Fruit fly (Drosophila melanogaster) whole organism, adult: ENCODE results near the gene Gr8a.

Source experiments
- CG11617 ChIP-seq: fragments of 200-800 bp; sonication (Bioruptor generic); optimal IDR thresholded peaks from 2 replicates; lab custom pipeline; 2017; ENCODE audit warnings: mild to moderate bottlenecking, missing biosample characterization, missing genetic modification reagents, missing genetic modification characterization
- CG12768 ChIP-seq: fragments of 200-800 bp; sonication (Bioruptor generic); optimal IDR thresholded peaks from 2 replicates; lab custom pipeline; 2017; ENCODE audit warnings: missing biosample characterization, missing genetic modification characterization, mild to moderate bottlenecking, moderate library complexity, missing genetic modification reagents
- CG33017 ChIP-seq: fragments of 200-800 bp; sonication (Bioruptor generic); optimal IDR thresholded peaks from 2 replicates; lab custom pipeline; 2018; ENCODE audit warnings: missing biosample characterization, mild to moderate bottlenecking, missing genetic modification characterization, moderate library complexity
- CG5204 ChIP-seq: fragments of 200-800 bp; sonication (Bioruptor generic); optimal IDR thresholded peaks from 2 replicates; lab custom pipeline; 2016; ENCODE audit warnings: missing biosample characterization, missing genetic modification characterization
- CG7045 ChIP-seq: fragments of 200-800 bp; sonication (Bioruptor generic); optimal IDR thresholded peaks from 2 replicates; lab custom pipeline; 2017; ENCODE audit warnings: missing biosample characterization, mild to moderate bottlenecking, missing genetic modification characterization
- CG7101 ChIP-seq: fragments of 200-800 bp; sonication (Bioruptor generic); optimal IDR thresholded peaks from 2 replicates; lab custom pipeline; 2018; ENCODE audit warnings: missing biosample characterization, mild to moderate bottlenecking, missing genetic modification characterization, moderate library complexity
- Clk ChIP-seq: fragments of 200-800 bp; sonication (Bioruptor generic); optimal IDR thresholded peaks from 2 replicates; lab custom pipeline; 2017; ENCODE audit warnings: missing biosample characterization, missing genetic modification characterization
- Crg-1 ChIP-seq: fragments of 200-800 bp; sonication (Bioruptor generic); optimal IDR thresholded peaks from 2 replicates; lab custom pipeline; 2016; ENCODE audit warnings: missing biosample characterization, missing genetic modification characterization
- Hr96 ChIP-seq: fragments of 200-800 bp; sonication (Bioruptor generic); optimal IDR thresholded peaks from 2 replicates; lab custom pipeline; 2016; ENCODE audit warnings: missing biosample characterization, missing genetic modification characterization
- bab1 ChIP-seq: fragments of 200-800 bp; sonication (Bioruptor generic); optimal IDR thresholded peaks from 3 replicates; lab custom pipeline; 2019; ENCODE audit warnings: missing biosample characterization, mild to moderate bottlenecking, missing genetic modification characterization, moderate library complexity
- cnc ChIP-seq, 2 experiments: fragments of >200 bp; optimal IDR thresholded peaks; 2 replicates each; lab custom pipeline; 2017
- kay ChIP-seq: fragments of 200-800 bp; sonication (Bioruptor generic); peaks from one replicate; lab custom pipeline; 2016; ENCODE audit warnings: missing biosample characterization, missing genetic modification characterization, borderline replicate concordance
- ovo ChIP-seq: fragments of 200-800 bp; sonication (Bioruptor generic); optimal IDR thresholded peaks from 2 replicates; lab custom pipeline; 2016; ENCODE audit warnings: missing biosample characterization, missing genetic modification characterization
- tj ChIP-seq: fragments of 200-800 bp; sonication (Bioruptor generic); optimal IDR thresholded peaks from 3 replicates; lab custom pipeline; 2017; ENCODE audit warnings: missing biosample characterization, mild to moderate bottlenecking, missing genetic modification characterization, moderate library complexity

The Gr8a gene

dm6 chrX:9267598-9267997 is 40.7 kb downstream of the Gr8a start, which contains the start of gene Erk7:
Gene Erk7, minus strand, starts transcription at chrX:9267698.
- TF ChIP-seq Hr96 (GFP tag; lab: Kevin White, UChicago) (no peak), ovo (GFP tag; lab: Kevin White, UChicago) (no peak), CG33017 (no peak), CG5204 (GFP tag; lab: Kevin White, UChicago) (no peak), cnc (optimal IDR thresholded peaks at IDR 0.05; lab: Kevin White, UChicago) (no peak), bab1 (GFP tag; lab: Kevin White, UChicago) (no peak), CG7045 (GFP tag; lab: Kevin White, UChicago) (no peak)

- TF ChIP-seq kay, result no peak
- TF ChIP-seq Crg-1 (GFP tag; lab: Kevin White, UChicago), result no peak
- no peak for TF ChIP-seq ovo (GFP tag; lab: Kevin White, UChicago)
- TF ChIP-seq tj, result no peak
- no peak for TF ChIP-seq CG12768 (GFP tag; lab: Kevin White, UChicago)
- no peak for TF ChIP-seq CG11617 (GFP tag; lab: Kevin White, UChicago)
- TF ChIP-seq CG7045 (GFP tag; lab: Kevin White, UChicago), result no peak
Observed at dm6 chrX:9269825-9270224, 42.9 kb downstream of the Gr8a start, which contains the start of gene CG17440. Gene CG17440, minus strand, starts transcription at chrX:9269925.

- no peak for TF ChIP-seq CG7101
- no peak for TF ChIP-seq bab1 (GFP tag; lab: Kevin White, UChicago)
- no peak for TF ChIP-seq Clk (GFP tag; lab: Kevin White, UChicago)
- TF ChIP-seq Hr96 (GFP tag; lab: Kevin White, UChicago), result no peak
- TF ChIP-seq CG7045 (GFP tag; lab: Kevin White, UChicago), result no peak
- no peak for TF ChIP-seq ovo (GFP tag; lab: Kevin White, UChicago)
- no peak for TF ChIP-seq cnc (optimal IDR thresholded peaks at IDR 0.05; lab: Kevin White, UChicago)
Observed at dm6 chrX:9272830-9273507, 46.0 kb downstream of the Gr8a start, which contains the start of the genes Cfp1 and Aladin. Gene Cfp1, minus strand, starts transcription at chrX:9272960. Gene Aladin, plus strand, starts transcription at chrX:9273413.
